Fruit fly (Drosophila melanogaster) whole organism: ENCODE measurements around the gene RfC4.

Experiments used
- CG8478 ChIP-seq: fragments of >200 bp; optimal IDR thresholded peaks from 2 replicates; lab custom pipeline; 2018; ENCODE audit warnings: inconsistent platforms
- Dll ChIP-seq: fragments of >200 bp; optimal IDR thresholded peaks from 2 replicates; lab custom pipeline; 2017
- EcR ChIP-seq, 2 experiments: fragments of >200 bp; optimal IDR thresholded peaks; 2 replicates each; lab custom pipeline; 2017; ENCODE audit warnings: missing biosample characterization in 2 of 2, missing genetic modification characterization in 2 of 2, missing genetic modification reagents in 2 of 2
- pan ChIP-seq: fragments of >200 bp; optimal IDR thresholded peaks from 2 replicates; lab custom pipeline; 2017
- psq ChIP-seq: fragments of >200 bp; optimal IDR thresholded peaks from 2 replicates; lab custom pipeline; 2017
- usp ChIP-seq: fragments of >200 bp; optimal IDR thresholded peaks from 2 replicates; lab custom pipeline; 2017; ENCODE audit warnings: missing biosample characterization, missing genetic modification characterization, mixed read lengths

RfC4 gene

dm6 chr3L:4108844-4109494 lies 26.9 kb downstream of the RfC4 start:
- TF ChIP-seq psq = no peak
- TF ChIP-seq Dll (lab: Kevin White, UChicago) = no peak
- no peak for TF ChIP-seq CG8478 (lab: Kevin White, UChicago)
- TF ChIP-seq EcR (GFP tag; optimal IDR thresholded peaks at IDR 0.05; lab: Kevin White, UChicago) = no peak
- no peak for TF ChIP-seq usp (GFP tag; lab: Kevin White, UChicago)
- TF ChIP-seq pan (lab: Kevin White, UChicago) = no peak

- TF ChIP-seq CG8478 (lab: Kevin White, UChicago) (peak; percentile 52), psq (no peak)
Observed at dm6 chr3L:4108072-4108843, 27.6 kb downstream of the RfC4 start, which contains the start of gene Ack. Gene Ack, plus strand, starts transcription at chr3L:4108186.

dm6 chr3L:4107120-4107519 lies 28.7 kb downstream of the RfC4 start:
- no peak for TF ChIP-seq EcR (GFP tag; optimal IDR thresholded peaks at IDR 0.05; lab: Kevin White, UChicago)
- TF ChIP-seq Dll (lab: Kevin White, UChicago) = no peak
- no peak for TF ChIP-seq usp (GFP tag; lab: Kevin White, UChicago)
- TF ChIP-seq pan (lab: Kevin White, UChicago) = no peak
- no peak for TF ChIP-seq psq
- TF ChIP-seq CG8478 (lab: Kevin White, UChicago) = no peak

- TF ChIP-seq usp (GFP tag; lab: Kevin White, UChicago) = no peak
- TF ChIP-seq Dll (lab: Kevin White, UChicago) = no peak
- no peak for TF ChIP-seq CG8478 (lab: Kevin White, UChicago)
- TF ChIP-seq psq = no peak
- TF ChIP-seq EcR (GFP tag; optimal IDR thresholded peaks at IDR 0.05; lab: Kevin White, UChicago) = no peak
- TF ChIP-seq pan (lab: Kevin White, UChicago) = no peak
Observed at dm6 chr3L:4103258-4104247, 32.3 kb downstream of the RfC4 start, which contains the start of gene Fit1. Gene Fit1, plus strand, starts transcription at chr3L:4103564.

dm6 chr3L:4102496-4103257 lies 33.2 kb downstream of the RfC4 start, which contains the start of gene CG14995:
Gene CG14995, minus strand, starts transcription at chr3L:4103256.
- no peak for TF ChIP-seq CG8478 (lab: Kevin White, UChicago)
- TF ChIP-seq psq = peak; percentile 74

dm6 chr3L:4099194-4099593 lies 36.6 kb downstream of the RfC4 start:
- TF ChIP-seq Dll (lab: Kevin White, UChicago) (no peak), psq (no peak), pan (lab: Kevin White, UChicago) (no peak), CG8478 (lab: Kevin White, UChicago) (no peak), EcR (GFP tag; optimal IDR thresholded peaks at IDR 0.05; lab: Kevin White, UChicago) (peak in 1 of 2 experiments; percentile 29)

dm6 chr3L:4096546-4096945 lies 39.3 kb downstream of the RfC4 start:
- no peak for TF ChIP-seq EcR (GFP tag; optimal IDR thresholded peaks at IDR 0.05; lab: Kevin White, UChicago)
- TF ChIP-seq usp (GFP tag; lab: Kevin White, UChicago) = no peak
- no peak for TF ChIP-seq psq
- no peak for TF ChIP-seq pan (lab: Kevin White, UChicago)
- no peak for TF ChIP-seq CG8478 (lab: Kevin White, UChicago)
- TF ChIP-seq Dll (lab: Kevin White, UChicago) = no peak

dm6 chr3L:4092705-4093257 lies 43.1 kb downstream of the RfC4 start, which contains the start of gene CG14990:
Gene CG14990, plus strand, starts transcription at chr3L:4093207.
- TF ChIP-seq usp (GFP tag; lab: Kevin White, UChicago) (no peak), pan (lab: Kevin White, UChicago) (no peak), psq (no peak), EcR (GFP tag; optimal IDR thresholded peaks at IDR 0.05; lab: Kevin White, UChicago) (no peak)

- TF ChIP-seq usp (GFP tag; lab: Kevin White, UChicago) (no peak), Dll (lab: Kevin White, UChicago) (no peak), EcR (GFP tag; optimal IDR thresholded peaks at IDR 0.05; lab: Kevin White, UChicago) (no peak), pan (lab: Kevin White, UChicago) (no peak), psq (no peak), CG8478 (lab: Kevin White, UChicago) (no peak)
Observed at dm6 chr3L:4088694-4089190, 47.1 kb downstream of the RfC4 start, which contains the start of gene Gad1. Gene Gad1, minus strand, starts transcription at chr3L:4088744.

dm6 chr3L:4087281-4087680 lies 48.6 kb downstream of the RfC4 start, which contains the start of gene CG14989:
Gene CG14989, plus strand, starts transcription at chr3L:4087581.
- no peak for TF ChIP-seq usp (GFP tag; lab: Kevin White, UChicago)
- TF ChIP-seq psq = no peak
- no peak for TF ChIP-seq EcR (GFP tag; optimal IDR thresholded peaks at IDR 0.05; lab: Kevin White, UChicago)
- no peak for TF ChIP-seq CG8478 (lab: Kevin White, UChicago)
- TF ChIP-seq Dll (lab: Kevin White, UChicago) = no peak
- TF ChIP-seq pan (lab: Kevin White, UChicago) = no peak
